Fruit fly (Drosophila melanogaster): ENCODE measurements around the gene B9d1.

Gene B9d1

dm6 chr3R:15481606-15482005 is at the start of gene B9d1:
B9d1 (plus strand) TSS chr3R:15481906.
- no peak for TF ChIP-seq noc (tag; optimal IDR thresholded peaks at IDR 0.05)

- TF ChIP-seq noc (tag; optimal IDR thresholded peaks at IDR 0.05), result no peak
Measured at dm6 chr3R:15433340-15433945, 48.3 kb upstream of the B9d1 start.

dm6 chr3R:15434676-15435075 is 47.0 kb upstream of the B9d1 start, which contains the start of gene CG6118:
CG6118 (minus strand) TSS chr3R:15434738.
- no peak for TF ChIP-seq noc (tag; optimal IDR thresholded peaks at IDR 0.05)

dm6 chr3R:15436799-15437198 is 44.9 kb upstream of the B9d1 start:
- no peak for TF ChIP-seq noc (tag; optimal IDR thresholded peaks at IDR 0.05)

dm6 chr3R:15437458-15438414 is 44.0 kb upstream of the B9d1 start:
- TF ChIP-seq noc (tag; optimal IDR thresholded peaks at IDR 0.05), result no peak

- no peak for TF ChIP-seq noc (tag; optimal IDR thresholded peaks at IDR 0.05)
Measured at dm6 chr3R:15439669-15440068, 42.0 kb upstream of the B9d1 start, which contains the start of gene Act88F. Act88F (plus strand) TSS chr3R:15439969.

- TF ChIP-seq noc (tag; optimal IDR thresholded peaks at IDR 0.05), result no peak
Measured at dm6 chr3R:15446149-15446548, 35.6 kb upstream of the B9d1 start.

dm6 chr3R:15447791-15448190 is 33.9 kb upstream of the B9d1 start:
- no peak for TF ChIP-seq noc (tag; optimal IDR thresholded peaks at IDR 0.05)

- TF ChIP-seq noc (tag; optimal IDR thresholded peaks at IDR 0.05), result no peak
Measured at dm6 chr3R:15448657-15449056, 33.0 kb upstream of the B9d1 start.

dm6 chr3R:15451344-15452107 is 30.2 kb upstream of the B9d1 start:
- TF ChIP-seq noc (tag; optimal IDR thresholded peaks at IDR 0.05), result peak; percentile 37

dm6 chr3R:15457386-15458011 is 24.2 kb upstream of the B9d1 start:
- no peak for TF ChIP-seq noc (tag; optimal IDR thresholded peaks at IDR 0.05)

dm6 chr3R:15458186-15458715 is 23.5 kb upstream of the B9d1 start:
- peak; percentile 48 for TF ChIP-seq noc (tag; optimal IDR thresholded peaks at IDR 0.05)

dm6 chr3R:15463172-15463571 is 18.5 kb upstream of the B9d1 start:
- no peak for TF ChIP-seq noc (tag; optimal IDR thresholded peaks at IDR 0.05)

- TF ChIP-seq noc (tag; optimal IDR thresholded peaks at IDR 0.05), result no peak
Measured at dm6 chr3R:15467991-15468764, 13.5 kb upstream of the B9d1 start.

dm6 chr3R:15471742-15472141 is 10.0 kb upstream of the B9d1 start:
- peak; percentile 29 for TF ChIP-seq noc (tag; optimal IDR thresholded peaks at IDR 0.05)

All from whole organism, larva.